Fruit fly (Drosophila melanogaster) whole organism, embryonic: ENCODE data around the gene Psf2.

Experiments
- Abd-B ChIP-seq: fragments of 200-800 bp; sonication (Bioruptor generic); optimal IDR thresholded peaks from 2 replicates; lab custom pipeline; 2018; ENCODE audit warnings: missing biosample characterization, mild to moderate bottlenecking, missing genetic modification characterization, moderate library complexity
- Aef1 ChIP-seq: fragments of 200-800 bp; sonication (Bioruptor generic); IDR thresholded peaks from 3 replicates; pipeline ENCODE4 v1.3.6; 2022; ENCODE audit warnings: missing biosample characterization, missing genetic modification characterization
- B-H1 ChIP-seq: fragments of 200-800 bp; sonication (Bioruptor generic); IDR thresholded peaks from 3 replicates; pipeline ENCODE4 v1.3.6; 2022; ENCODE audit warnings: missing biosample characterization, missing genetic modification characterization
- Bdp1 ChIP-seq: fragments of 200-800 bp; sonication (Bioruptor generic); optimal IDR thresholded peaks from 3 replicates; lab custom pipeline; 2016; ENCODE audit warnings: missing biosample characterization, missing genetic modification characterization
- Bteb2 ChIP-seq: fragments of 200-800 bp; sonication (Bioruptor generic); optimal IDR thresholded peaks from 2 replicates; lab custom pipeline; 2016; ENCODE audit warnings: missing biosample characterization, missing genetic modification characterization
- C15 ChIP-seq: fragments of 200-800 bp; sonication (Bioruptor generic); IDR thresholded peaks from 3 replicates; pipeline ENCODE4 v1.3.6; 2022; ENCODE audit warnings: missing biosample characterization, missing genetic modification characterization
- CG10274 ChIP-seq: fragments of 200-800 bp; sonication (Bioruptor generic); optimal IDR thresholded peaks from 3 replicates; lab custom pipeline; 2017; ENCODE audit warnings: missing biosample characterization, mild to moderate bottlenecking, missing genetic modification characterization
- CG10565 ChIP-seq: fragments of 200-800 bp; sonication (Bioruptor generic); optimal IDR thresholded peaks from 3 replicates; lab custom pipeline; 2016; ENCODE audit warnings: missing biosample characterization, mild to moderate bottlenecking, missing genetic modification characterization
- CG12236 ChIP-seq: fragments of 200-800 bp; sonication (Bioruptor generic); optimal IDR thresholded peaks from 2 replicates; lab custom pipeline; 2016; ENCODE audit warnings: missing biosample characterization, missing genetic modification characterization
- CG13123 ChIP-seq: fragments of 200-800 bp; sonication (Bioruptor generic); optimal IDR thresholded peaks from 2 replicates; lab custom pipeline; 2016; ENCODE audit warnings: missing biosample characterization, missing genetic modification characterization
- CG14014 ChIP-seq: fragments of 200-800 bp; sonication (Bioruptor generic); IDR thresholded peaks from 2 replicates; pipeline ENCODE4 v1.3.6; 2022; ENCODE audit warnings: missing biosample characterization, missing genetic modification characterization
- CG15073 ChIP-seq: fragments of 200-800 bp; sonication (Bioruptor generic); optimal IDR thresholded peaks from 2 replicates; lab custom pipeline; 2016; ENCODE audit warnings: missing biosample characterization, missing genetic modification characterization
- CG15696 ChIP-seq: fragments of 200-800 bp; sonication (Bioruptor generic); optimal IDR thresholded peaks from 2 replicates; lab custom pipeline; 2019; ENCODE audit warnings: missing biosample characterization, mild to moderate bottlenecking, missing genetic modification characterization, moderate library complexity
- CG17328 ChIP-seq: fragments of 200-800 bp; sonication (Bioruptor generic); IDR thresholded peaks from 2 replicates; pipeline ENCODE4 v1.3.6; 2022; ENCODE audit warnings: missing biosample characterization, missing genetic modification characterization
- CG2712 ChIP-seq: fragments of 200-800 bp; optimal IDR thresholded peaks from 3 replicates; lab custom pipeline; 2019; ENCODE audit warnings: missing biosample characterization, mild to moderate bottlenecking, missing genetic modification characterization, moderate library complexity
- CG31224 ChIP-seq: fragments of 200-800 bp; sonication (Bioruptor generic); IDR thresholded peaks from 2 replicates; pipeline ENCODE4 v1.3.6; 2022; ENCODE audit warnings: missing biosample characterization, missing genetic modification characterization
- CG32767 ChIP-seq: fragments of 200-800 bp; sonication (Bioruptor generic); IDR thresholded peaks from 2 replicates; pipeline ENCODE4 v1.3.6; 2022; ENCODE audit warnings: missing biosample characterization, missing genetic modification characterization
- CG6654 ChIP-seq: fragments of 200-800 bp; sonication (Bioruptor generic); optimal IDR thresholded peaks from 2 replicates; lab custom pipeline; 2017; ENCODE audit warnings: missing biosample characterization, mild to moderate bottlenecking, missing genetic modification characterization
- CG8924 ChIP-seq: fragments of 200-800 bp; optimal IDR thresholded peaks from 3 replicates; lab custom pipeline; 2019; ENCODE audit warnings: missing biosample characterization, mild to moderate bottlenecking, missing genetic modification characterization, moderate library complexity
- CG9215 ChIP-seq: fragments of 200-800 bp; sonication (Bioruptor generic); IDR thresholded peaks from 2 replicates; pipeline ENCODE4 v1.3.6; 2022; ENCODE audit warnings: missing biosample characterization, missing genetic modification characterization
- CG9797 ChIP-seq: fragments of 200-800 bp; sonication (Bioruptor generic); optimal IDR thresholded peaks from 3 replicates; lab custom pipeline; 2018; ENCODE audit warnings: missing biosample characterization, mild to moderate bottlenecking, missing genetic modification characterization
- CoRest ChIP-seq: fragments of 200-800 bp; sonication (Bioruptor generic); optimal IDR thresholded peaks from 3 replicates; lab custom pipeline; 2018; ENCODE audit warnings: missing biosample characterization, mild to moderate bottlenecking, missing genetic modification characterization, moderate library complexity
- Dip3 ChIP-seq: fragments of 200-800 bp; sonication (Bioruptor generic); optimal IDR thresholded peaks from 3 replicates; lab custom pipeline; 2016; ENCODE audit warnings: missing biosample characterization, missing genetic modification characterization
- Fer1 ChIP-seq: fragments of 200-800 bp; sonication (Bioruptor generic); optimal IDR thresholded peaks from 2 replicates; lab custom pipeline; 2017; ENCODE audit warnings: missing biosample characterization, mild to moderate bottlenecking, missing genetic modification characterization
- Hmx ChIP-seq: fragments of 200-800 bp; sonication (Bioruptor generic); optimal IDR thresholded peaks from 2 replicates; lab custom pipeline; 2016; ENCODE audit warnings: missing biosample characterization, missing genetic modification characterization
- Jarid2 ChIP-seq: fragments of 200-800 bp; sonication (Bioruptor generic); optimal IDR thresholded peaks from 3 replicates; lab custom pipeline; 2017; ENCODE audit warnings: mild to moderate bottlenecking, missing biosample characterization, missing genetic modification reagents, missing genetic modification characterization
- Mrtf ChIP-seq: fragments of 200-800 bp; sonication (Bioruptor generic); IDR thresholded peaks from 3 replicates; pipeline ENCODE4 v1.3.6; 2022; ENCODE audit warnings: missing biosample characterization, missing genetic modification characterization
- Neu2 ChIP-seq: fragments of 200-800 bp; sonication (Bioruptor generic); optimal IDR thresholded peaks from 3 replicates; lab custom pipeline; 2016; ENCODE audit warnings: missing biosample characterization, missing genetic modification characterization, borderline replicate concordance
- Nf-YB ChIP-seq: fragments of 200-800 bp; sonication (Bioruptor generic); optimal IDR thresholded peaks from 3 replicates; lab custom pipeline; 2019; ENCODE audit warnings: missing biosample characterization, mild to moderate bottlenecking, missing genetic modification characterization, moderate library complexity
- Ptx1 ChIP-seq: fragments of 200-800 bp; sonication (Bioruptor generic); IDR thresholded peaks from 2 replicates; pipeline ENCODE4 v1.3.6; 2022; ENCODE audit warnings: missing biosample characterization, missing genetic modification characterization
- Rx ChIP-seq: fragments of 200-800 bp; sonication (Bioruptor generic); IDR thresholded peaks from 2 replicates; pipeline ENCODE4 v1.3.6; 2022; ENCODE audit warnings: missing biosample characterization, missing genetic modification characterization
- Tbp ChIP-seq: fragments of >200 bp; optimal IDR thresholded peaks from 2 replicates; lab custom pipeline; 2018; ENCODE audit warnings: missing biosample characterization, missing genetic modification characterization
- ara ChIP-seq: fragments of 200-800 bp; sonication (Bioruptor generic); IDR thresholded peaks from 2 replicates; pipeline ENCODE4 v1.3.6; 2022; ENCODE audit warnings: missing biosample characterization, missing genetic modification characterization
- bab2 ChIP-seq: fragments of 200-800 bp; sonication (Bioruptor generic); optimal IDR thresholded peaks from 2 replicates; lab custom pipeline; 2016; ENCODE audit warnings: missing biosample characterization, missing genetic modification characterization
- bcd ChIP-seq: fragments of 200-800 bp; sonication (Bioruptor generic); optimal IDR thresholded peaks from 2 replicates; lab custom pipeline; 2017; ENCODE audit warnings: missing biosample characterization, mild to moderate bottlenecking, missing genetic modification characterization
- bigmax ChIP-seq: fragments of 200-800 bp; sonication (Bioruptor generic); optimal IDR thresholded peaks from 2 replicates; lab custom pipeline; 2018; ENCODE audit warnings: missing biosample characterization, mild to moderate bottlenecking, missing genetic modification characterization
- bsh ChIP-seq, 2 experiments: fragments of 200-800 bp; sonication (Bioruptor generic); optimal IDR thresholded peaks; 2 replicates each; lab custom pipeline; 2017 to 2018; ENCODE audit warnings: mild to moderate bottlenecking in 2 of 2, missing biosample characterization in 2 of 2, missing genetic modification characterization in 2 of 2, moderate library complexity in 1 of 2
- cg ChIP-seq: fragments of 200-800 bp; sonication (Bioruptor generic); optimal IDR thresholded peaks from 3 replicates; lab custom pipeline; 2019; ENCODE audit warnings: missing biosample characterization, mild to moderate bottlenecking, missing genetic modification characterization, moderate library complexity
- chinmo ChIP-seq: fragments of 200-800 bp; sonication (Bioruptor generic); IDR thresholded peaks from 4 replicates; pipeline ENCODE4 v1.3.6; 2022; ENCODE audit warnings: missing biosample characterization, missing genetic modification characterization; ENCODE audit not compliant: partially characterized antibody
- chm ChIP-seq: fragments of 200-800 bp; sonication (Bioruptor generic); IDR thresholded peaks from 2 replicates; pipeline ENCODE4 v1.3.6; 2022; ENCODE audit warnings: missing biosample characterization, missing genetic modification characterization
- ci ChIP-seq: fragments of 200-800 bp; sonication (Bioruptor generic); IDR thresholded peaks from 3 replicates; pipeline ENCODE4 v1.3.6; 2022; ENCODE audit warnings: missing biosample characterization, missing genetic modification characterization
- dati ChIP-seq: fragments of 200-800 bp; sonication (Bioruptor generic); IDR thresholded peaks from 2 replicates; pipeline ENCODE4 v1.3.6; 2022; ENCODE audit warnings: missing biosample characterization, missing genetic modification characterization
- dmrt11E ChIP-seq: fragments of 200-800 bp; sonication (Bioruptor generic); optimal IDR thresholded peaks from 3 replicates; lab custom pipeline; 2018; ENCODE audit warnings: missing biosample characterization, mild to moderate bottlenecking, missing genetic modification characterization, moderate library complexity
- dpn ChIP-seq, 2 experiments: fragments of 200-800 bp; sonication (Bioruptor generic); optimal IDR thresholded peaks; 3 replicates each; lab custom pipeline; 2016; ENCODE audit warnings: missing biosample characterization in 2 of 2, missing genetic modification characterization in 2 of 2
- ems ChIP-seq: fragments of 200-800 bp; sonication (Bioruptor generic); optimal IDR thresholded peaks from 3 replicates; lab custom pipeline; 2016; ENCODE audit warnings: missing biosample characterization, missing genetic modification characterization
- odd ChIP-seq: fragments of 200-800 bp; sonication (Bioruptor generic); optimal IDR thresholded peaks from 2 replicates; lab custom pipeline; 2017; ENCODE audit warnings: missing biosample characterization, mild to moderate bottlenecking, missing genetic modification characterization
- pnt ChIP-seq: fragments of 200-800 bp; sonication (Bioruptor generic); optimal IDR thresholded peaks from 3 replicates; lab custom pipeline; 2016; ENCODE audit warnings: missing biosample characterization, missing genetic modification characterization
- sima ChIP-seq: fragments of 200-800 bp; sonication (Bioruptor generic); optimal IDR thresholded peaks from 2 replicates; lab custom pipeline; 2016; ENCODE audit warnings: missing biosample characterization, missing genetic modification characterization
- so ChIP-seq: fragments of 200-800 bp; sonication (Bioruptor generic); IDR thresholded peaks from 3 replicates; pipeline ENCODE4 v1.3.6; 2022; ENCODE audit warnings: missing biosample characterization, missing genetic modification characterization
- vnd ChIP-seq: fragments of 200-800 bp; sonication (Bioruptor generic); IDR thresholded peaks from 3 replicates; pipeline ENCODE4 v1.3.6; 2022; ENCODE audit warnings: missing biosample characterization, missing genetic modification characterization; ENCODE audit not compliant: partially characterized antibody
- zen ChIP-seq: fragments of 200-800 bp; sonication (Bioruptor generic); optimal IDR thresholded peaks from 3 replicates; lab custom pipeline; 2018; ENCODE audit warnings: missing biosample characterization, mild to moderate bottlenecking, missing genetic modification characterization, moderate library complexity

Gene Psf2

DNA sequence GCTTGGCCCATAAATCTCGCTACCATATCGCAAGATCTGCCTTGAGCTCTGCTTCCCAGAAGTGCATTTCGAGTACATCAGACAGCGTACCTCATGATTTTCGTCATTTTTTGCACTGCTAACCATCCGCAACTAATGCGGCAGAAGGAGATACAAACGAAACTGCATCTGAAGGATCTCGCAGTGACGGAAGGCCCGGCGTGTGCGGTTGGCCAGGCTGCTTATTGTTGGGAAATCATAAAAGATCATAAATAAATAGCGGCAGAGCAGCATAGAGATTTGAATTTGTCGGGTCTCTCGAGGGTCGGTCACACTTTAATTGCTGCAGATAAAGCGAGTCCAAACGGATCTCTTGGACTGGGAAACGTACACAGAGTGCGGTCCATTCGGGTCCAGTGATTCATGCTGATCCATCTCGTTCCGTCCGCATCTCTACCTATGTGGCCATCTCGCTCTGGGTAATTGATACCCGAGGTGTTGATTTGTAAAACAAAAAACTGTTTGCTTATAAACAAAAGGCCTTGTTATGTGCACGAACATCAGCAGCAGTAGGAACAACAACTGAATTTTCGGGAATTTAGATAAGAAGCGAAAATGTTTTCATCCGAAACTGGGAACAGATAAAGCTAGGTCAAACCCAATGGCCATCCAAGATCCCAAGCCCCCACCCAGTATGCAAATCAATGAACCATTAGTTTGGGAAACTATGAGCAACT lies 18.4 kb downstream of the Psf2 start (continued):
- TF ChIP-seq Jarid2 (no peak), Mrtf (no peak), bigmax (GFP tag; lab: Kevin White, UChicago) (no peak), chinmo (no peak), odd (GFP tag; lab: Kevin White, UChicago) (peak; percentile 25), CG8924 (peak; percentile 28), pnt (GFP tag; lab: Kevin White, UChicago) (no peak), bab2 (GFP tag; lab: Kevin White, UChicago) (no peak), Bdp1 (GFP tag; lab: Kevin White, UChicago) (no peak), dati (no peak), bcd (GFP tag; lab: Kevin White, UChicago) (no peak), CG6654 (GFP tag; lab: Kevin White, UChicago) (no peak), CG17328 (GFP tag; lab: Robert Waterston, UW) (no peak), Rx (no peak), CG15073 (GFP tag; lab: Kevin White, UChicago) (no peak), C15 (no peak), dmrt11E (tag; lab: Kevin White, UChicago) (no peak), CG31224 (no peak), CG15696 (tag; lab: Kevin White, UChicago) (no peak), ci (GFP tag; lab: Robert Waterston, UW) (no peak), CoRest (tag; lab: Kevin White, UChicago) (no peak), cg (GFP tag; lab: Kevin White, UChicago) (no peak), CG12236 (GFP tag; lab: Kevin White, UChicago) (no peak), zen (tag; lab: Kevin White, UChicago) (peak; percentile 93), Abd-B (GFP tag; lab: Kevin White, UChicago) (no peak), bsh (GFP tag; optimal IDR thresholded peaks at IDR 0.05; lab: Kevin White, UChicago) (no peak), CG9215 (GFP tag; lab: Robert Waterston, UW) (no peak), vnd (GFP tag; lab: Robert Waterston, UW) (no peak), Tbp (GFP tag; lab: Kevin White, UChicago) (no peak), Nf-YB (GFP tag; lab: Kevin White, UChicago) (no peak), so (peak; percentile 47; the same call in 1 of the 3 replicates), Aef1 (GFP tag; lab: Robert Waterston, UW) (no peak), Neu2 (GFP tag; lab: Kevin White, UChicago) (no peak), Dip3 (GFP tag; lab: Kevin White, UChicago) (no peak), Bteb2 (GFP tag; lab: Kevin White, UChicago) (no peak), sima (GFP tag; lab: Kevin White, UChicago) (no peak), CG14014 (GFP tag; lab: Robert Waterston, UW) (no peak), Hmx (no peak), dpn (GFP tag; optimal IDR thresholded peaks at IDR 0.05; lab: Kevin White, UChicago) (no peak), B-H1 (GFP tag; lab: Robert Waterston, UW) (no peak), ems (GFP tag; lab: Kevin White, UChicago) (no peak), CG2712 (tag; lab: Kevin White, UChicago) (no peak), CG10274 (GFP tag; lab: Kevin White, UChicago) (peak; percentile 5), Fer1 (no peak), Ptx1 (no peak), CG32767 (GFP tag; lab: Robert Waterston, UW) (no peak), CG10565 (GFP tag; lab: Kevin White, UChicago) (no peak), CG9797 (no peak), ara (GFP tag; lab: Robert Waterston, UW) (no peak), CG13123 (GFP tag; lab: Kevin White, UChicago) (no peak), chm (GFP tag; lab: Robert Waterston, UW) (no peak)
